Fruit fly (Drosophila melanogaster) whole organism, embryonic: ENCODE data around the gene beat-IIIc.

Experiments
- Asciz ChIP-seq: fragments of 200-800 bp; sonication (Bioruptor generic); optimal IDR thresholded peaks from 2 replicates; lab custom pipeline; 2017; ENCODE audit warnings: missing biosample characterization, mild to moderate bottlenecking, missing genetic modification characterization, missing genetic modification reagents
- Atf6 ChIP-seq: fragments of 200-800 bp; sonication (Bioruptor generic); IDR thresholded peaks from 2 replicates; pipeline ENCODE4 v1.3.6; 2022; ENCODE audit warnings: missing biosample characterization, missing genetic modification characterization
- Blimp-1 ChIP-seq: fragments of 200-800 bp; sonication (Bioruptor generic); optimal IDR thresholded peaks from 3 replicates; lab custom pipeline; 2018; ENCODE audit warnings: missing biosample characterization, missing genetic modification characterization, mild to moderate bottlenecking, moderate library complexity, missing genetic modification reagents
- CG12744 ChIP-seq: fragments of 200-800 bp; sonication (Bioruptor generic); optimal IDR thresholded peaks from 2 replicates; lab custom pipeline; 2016; ENCODE audit warnings: missing biosample characterization, missing genetic modification characterization
- CG13775 ChIP-seq: fragments of 200-800 bp; sonication (Bioruptor generic); optimal IDR thresholded peaks from 3 replicates; lab custom pipeline; 2017; ENCODE audit warnings: missing biosample characterization, mild to moderate bottlenecking, missing genetic modification characterization
- CG13894 ChIP-seq: fragments of 200-800 bp; sonication (Bioruptor generic); optimal IDR thresholded peaks from 3 replicates; lab custom pipeline; 2018; ENCODE audit warnings: missing biosample characterization, mild to moderate bottlenecking, missing genetic modification characterization, moderate library complexity
- CG14965 ChIP-seq: fragments of 200-800 bp; sonication (Bioruptor generic); optimal IDR thresholded peaks from 2 replicates; lab custom pipeline; 2016; ENCODE audit warnings: missing biosample characterization, missing genetic modification characterization, borderline replicate concordance
- CG15269 ChIP-seq: fragments of 200-800 bp; sonication (Bioruptor generic); optimal IDR thresholded peaks from 2 replicates; lab custom pipeline; 2018; ENCODE audit warnings: missing biosample characterization, mild to moderate bottlenecking, missing genetic modification characterization, moderate library complexity
- CG30431 ChIP-seq: fragments of 200-800 bp; sonication (Bioruptor generic); optimal IDR thresholded peaks from 2 replicates; lab custom pipeline; 2017; ENCODE audit warnings: missing biosample characterization, missing genetic modification characterization
- CG3995 ChIP-seq: fragments of 200-800 bp; sonication (Bioruptor generic); optimal IDR thresholded peaks from 3 replicates; lab custom pipeline; 2016; ENCODE audit warnings: missing biosample characterization, missing genetic modification characterization
- CG4282 ChIP-seq: fragments of 200-800 bp; sonication (Bioruptor generic); optimal IDR thresholded peaks from 2 replicates; lab custom pipeline; 2016; ENCODE audit warnings: missing biosample characterization, missing genetic modification characterization
- CG6791 ChIP-seq: fragments of 200-800 bp; sonication (Bioruptor generic); IDR thresholded peaks from 3 replicates; pipeline ENCODE4 v1.3.6; 2022; ENCODE audit warnings: missing biosample characterization, missing genetic modification characterization; ENCODE audit not compliant: partially characterized antibody
- CG6813 ChIP-seq: fragments of 200-800 bp; sonication (Bioruptor generic); optimal IDR thresholded peaks from 2 replicates; lab custom pipeline; 2017; ENCODE audit warnings: missing biosample characterization, missing genetic modification characterization, mild to moderate bottlenecking, moderate library complexity, missing genetic modification reagents
- CG7745 ChIP-seq: fragments of 200-800 bp; sonication (Bioruptor generic); optimal IDR thresholded peaks from 2 replicates; lab custom pipeline; 2018; ENCODE audit warnings: missing biosample characterization, mild to moderate bottlenecking, missing genetic modification characterization, moderate library complexity
- Deaf1 ChIP-seq: fragments of 200-800 bp; optimal IDR thresholded peaks from 3 replicates; lab custom pipeline; 2019; ENCODE audit warnings: missing biosample characterization, mild to moderate bottlenecking, missing genetic modification characterization, moderate library complexity
- Dfd ChIP-seq, 2 experiments: fragments of >200 bp; optimal IDR thresholded peaks; 2 replicates each; lab custom pipeline; 2017; ENCODE audit warnings: missing biosample characterization in 2 of 2, missing genetic modification characterization in 2 of 2
- E2f2 ChIP-seq: fragments of 200-800 bp; sonication (Bioruptor generic); IDR thresholded peaks from 2 replicates; pipeline ENCODE4 v1.3.6; 2022; ENCODE audit warnings: missing biosample characterization, missing genetic modification characterization
- Gug ChIP-seq: fragments of 200-800 bp; sonication (Bioruptor generic); IDR thresholded peaks from 4 replicates; pipeline ENCODE4 v1.3.6; 2022; ENCODE audit warnings: missing biosample characterization, missing genetic modification characterization
- HLH4C ChIP-seq: fragments of 200-800 bp; sonication (Bioruptor generic); IDR thresholded peaks from 3 replicates; pipeline ENCODE4 v1.3.6; 2022; ENCODE audit warnings: missing biosample characterization, missing genetic modification characterization; ENCODE audit not compliant: partially characterized antibody
- Jarid2 ChIP-seq: fragments of 200-800 bp; sonication (Bioruptor generic); optimal IDR thresholded peaks from 3 replicates; lab custom pipeline; 2017; ENCODE audit warnings: mild to moderate bottlenecking, missing biosample characterization, missing genetic modification reagents, missing genetic modification characterization
- Lpt ChIP-seq: fragments of >200 bp; optimal IDR thresholded peaks from 2 replicates; lab custom pipeline; 2018; ENCODE audit warnings: missing biosample characterization, missing genetic modification characterization
- MESR4 ChIP-seq: fragments of 200-800 bp; sonication (Bioruptor generic); optimal IDR thresholded peaks from 2 replicates; lab custom pipeline; 2018; ENCODE audit warnings: missing biosample characterization, mild to moderate bottlenecking, missing genetic modification characterization, moderate library complexity
- Med ChIP-seq: fragments of 200-800 bp; sonication (Bioruptor generic); peaks from one replicate; lab custom pipeline; 2016; ENCODE audit warnings: missing biosample characterization, missing genetic modification characterization, mild to moderate bottlenecking, inconsistent platforms, moderate library complexity
- NC2α ChIP-seq: fragments of 200-800 bp; sonication (Bioruptor generic); optimal IDR thresholded peaks from 2 replicates; lab custom pipeline; 2016; ENCODE audit warnings: missing biosample characterization, missing genetic modification characterization
- Oli ChIP-seq: fragments of 200-800 bp; sonication (Bioruptor generic); optimal IDR thresholded peaks from 2 replicates; lab custom pipeline; 2018; ENCODE audit warnings: missing biosample characterization, mild to moderate bottlenecking, missing genetic modification characterization, moderate library complexity
- Rx ChIP-seq: fragments of 200-800 bp; sonication (Bioruptor generic); IDR thresholded peaks from 2 replicates; pipeline ENCODE4 v1.3.6; 2022; ENCODE audit warnings: missing biosample characterization, missing genetic modification characterization
- Sin3A ChIP-seq: fragments of >200 bp; optimal IDR thresholded peaks from 2 replicates; lab custom pipeline; 2018
- Taf1 ChIP-seq: fragments of 200-800 bp; sonication (Bioruptor generic); IDR thresholded peaks from 2 replicates; pipeline ENCODE4 v1.3.6; 2022; ENCODE audit warnings: missing biosample characterization, missing genetic modification characterization
- YL-1 ChIP-seq: fragments of 200-800 bp; sonication (Bioruptor generic); optimal IDR thresholded peaks from 3 replicates; lab custom pipeline; 2017; ENCODE audit warnings: missing biosample characterization, mild to moderate bottlenecking, missing genetic modification characterization
- ato ChIP-seq: fragments of 200-800 bp; sonication (Bioruptor generic); IDR thresholded peaks from 2 replicates; pipeline ENCODE4 v1.3.6; 2022; ENCODE audit warnings: missing biosample characterization, missing genetic modification characterization; ENCODE audit not compliant: partially characterized antibody
- bcd ChIP-seq: fragments of 200-800 bp; sonication (Bioruptor generic); optimal IDR thresholded peaks from 2 replicates; lab custom pipeline; 2017; ENCODE audit warnings: missing biosample characterization, mild to moderate bottlenecking, missing genetic modification characterization
- bsh ChIP-seq, 2 experiments: fragments of 200-800 bp; sonication (Bioruptor generic); optimal IDR thresholded peaks; 2 replicates each; lab custom pipeline; 2017 to 2018; ENCODE audit warnings: mild to moderate bottlenecking in 2 of 2, missing biosample characterization in 2 of 2, missing genetic modification characterization in 2 of 2, moderate library complexity in 1 of 2
- caup ChIP-seq: fragments of 200-800 bp; sonication (Bioruptor generic); optimal IDR thresholded peaks from 3 replicates; lab custom pipeline; 2017; ENCODE audit warnings: missing biosample characterization, mild to moderate bottlenecking, missing genetic modification characterization, moderate library complexity; ENCODE audit not compliant: severe bottlenecking
- chif ChIP-seq, 2 experiments: fragments of 200-800 bp; sonication (Bioruptor generic); optimal IDR thresholded peaks; 3 replicates each; lab custom pipeline; 2016; ENCODE audit warnings: missing biosample characterization in 2 of 2, missing genetic modification characterization in 2 of 2
- ci ChIP-seq: fragments of 200-800 bp; sonication (Bioruptor generic); IDR thresholded peaks from 3 replicates; pipeline ENCODE4 v1.3.6; 2022; ENCODE audit warnings: missing biosample characterization, missing genetic modification characterization
- en ChIP-seq: fragments of 200-800 bp; sonication (Bioruptor generic); optimal IDR thresholded peaks from 2 replicates; lab custom pipeline; 2016; ENCODE audit warnings: missing biosample characterization, missing genetic modification characterization
- gce ChIP-seq: fragments of 200-800 bp; sonication (Bioruptor generic); IDR thresholded peaks from 3 replicates; pipeline ENCODE4 v1.3.6; 2022; ENCODE audit warnings: missing biosample characterization, missing genetic modification characterization
- gfzf ChIP-seq: fragments of 200-800 bp; sonication (Bioruptor generic); optimal IDR thresholded peaks from 2 replicates; lab custom pipeline; 2016; ENCODE audit warnings: missing biosample characterization, mild to moderate bottlenecking, missing genetic modification characterization, moderate library complexity
- hth ChIP-seq: fragments of >200 bp; optimal IDR thresholded peaks from 2 replicates; lab custom pipeline; 2017; ENCODE audit warnings: inconsistent platforms
- inv ChIP-seq: fragments of 200-800 bp; sonication (Bioruptor generic); IDR thresholded peaks from 2 replicates; pipeline ENCODE4 v1.3.6; 2022; ENCODE audit warnings: missing biosample characterization, missing genetic modification characterization; ENCODE audit not compliant: partially characterized antibody
- lbe ChIP-seq: fragments of 200-800 bp; sonication (Bioruptor generic); optimal IDR thresholded peaks from 2 replicates; lab custom pipeline; 2016; ENCODE audit warnings: missing biosample characterization, mild to moderate bottlenecking, missing genetic modification characterization
- p53 ChIP-seq: fragments of 200-800 bp; sonication (Bioruptor generic); optimal IDR thresholded peaks from 2 replicates; lab custom pipeline; 2016; ENCODE audit warnings: missing biosample characterization, missing genetic modification characterization
- pnt ChIP-seq: fragments of 200-800 bp; sonication (Bioruptor generic); optimal IDR thresholded peaks from 3 replicates; lab custom pipeline; 2016; ENCODE audit warnings: missing biosample characterization, missing genetic modification characterization
- prd ChIP-seq, 3 experiments: fragments of >200 bp in 2 of 3; fragments of 200-800 bp in 1 of 3; sonication (Bioruptor generic) in 1 of 3; optimal IDR thresholded peaks in 2 of 3; IDR thresholded peaks in 1 of 3; 2 replicates in 2 of 3; 3 replicates in 1 of 3; pipeline versions ENCODE4 v1.3.6 to Lab custom; 2017 to 2022; ENCODE audit warnings: missing biosample characterization in 1 of 3, missing genetic modification characterization in 1 of 3
- sug ChIP-seq: fragments of 200-800 bp; optimal IDR thresholded peaks from 2 replicates; lab custom pipeline; 2019; ENCODE audit warnings: missing biosample characterization, mild to moderate bottlenecking, missing genetic modification characterization, moderate library complexity
- trem ChIP-seq: fragments of 200-800 bp; optimal IDR thresholded peaks from 3 replicates; lab custom pipeline; 2019; ENCODE audit warnings: missing biosample characterization, mild to moderate bottlenecking, missing genetic modification characterization, moderate library complexity
- unc-4 ChIP-seq: fragments of 200-800 bp; sonication (Bioruptor generic); IDR thresholded peaks from 2 replicates; pipeline ENCODE4 v1.3.6; 2022; ENCODE audit warnings: missing biosample characterization, missing genetic modification characterization; ENCODE audit not compliant: partially characterized antibody
- vfl ChIP-seq: fragments of 200-800 bp; sonication (Bioruptor generic); optimal IDR thresholded peaks from 2 replicates; lab custom pipeline; 2016; ENCODE audit warnings: missing biosample characterization, missing genetic modification characterization
- zf30C ChIP-seq: fragments of 200-800 bp; sonication (Bioruptor generic); optimal IDR thresholded peaks from 3 replicates; lab custom pipeline; 2018; ENCODE audit warnings: missing biosample characterization, mild to moderate bottlenecking, missing genetic modification characterization
- zfh1 ChIP-seq: fragments of 200-800 bp; sonication (Bioruptor generic); IDR thresholded peaks from 3 replicates; pipeline ENCODE4 v1.3.6; 2022; ENCODE audit warnings: missing biosample characterization, missing genetic modification characterization

Gene beat-IIIc

DNA sequence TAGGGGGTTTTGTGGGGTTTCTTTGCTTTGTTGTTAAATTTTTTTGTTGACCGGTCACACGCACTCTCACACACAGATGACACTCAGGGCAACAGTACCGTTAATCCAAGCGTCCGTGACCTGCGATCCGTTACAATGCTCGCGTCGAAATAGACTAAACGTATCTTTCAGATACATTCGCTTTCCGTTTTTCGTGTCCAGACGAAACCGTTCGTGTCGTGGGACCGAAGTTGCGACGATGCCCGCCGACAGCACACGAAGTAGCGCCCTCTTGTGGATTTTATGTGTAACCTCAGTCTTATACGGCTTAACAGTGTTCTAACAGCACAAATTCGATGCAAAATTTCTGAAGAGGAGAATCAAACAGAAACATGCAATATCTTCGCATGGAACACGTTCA lies at the start of gene beat-IIIc (continued):
- no peak for TF ChIP-seq CG14965 (GFP tag; lab: Kevin White, UChicago)
- TF ChIP-seq chif (GFP tag; optimal IDR thresholded peaks at IDR 0.05; lab: Kevin White, UChicago), result peak; percentile 1 to 26
- TF ChIP-seq YL-1 (GFP tag; lab: Kevin White, UChicago), result no peak
- TF ChIP-seq en (GFP tag; lab: Kevin White, UChicago), result no peak
- TF ChIP-seq Jarid2, result peak; percentile 94
- peak; percentile 38; the same call in 1 of the 3 replicates for TF ChIP-seq gce (GFP tag; lab: Robert Waterston, UW)
- peak; percentile 100 for TF ChIP-seq Deaf1
- TF ChIP-seq NC2α (GFP tag; lab: Kevin White, UChicago), result no peak
- peak; percentile 20 for TF ChIP-seq CG13894 (tag; lab: Kevin White, UChicago)
- TF ChIP-seq prd (optimal IDR thresholded peaks at IDR 0.05; lab: Kevin White, UChicago), result no peak
- TF ChIP-seq prd (GFP tag; IDR thresholded peaks at IDR 0.05; lab: Robert Waterston, UW), result peak; percentile 32; the same call in 1 of the 3 replicates
- no peak for TF ChIP-seq vfl (GFP tag; lab: Kevin White, UChicago)
- no peak for TF ChIP-seq Atf6 (GFP tag; lab: Robert Waterston, UW)
- TF ChIP-seq p53 (GFP tag; lab: Kevin White, UChicago), result peak; percentile 42
- 0 out of 2 replicates have a peak, but pooled peaks have one; percentile 18 for TF ChIP-seq E2f2 (GFP tag; lab: Robert Waterston, UW)
- TF ChIP-seq CG6813 (GFP tag; lab: Kevin White, UChicago), result no peak
- TF ChIP-seq MESR4 (GFP tag; lab: Kevin White, UChicago), result no peak
- TF ChIP-seq lbe (GFP tag; lab: Kevin White, UChicago), result no peak
- TF ChIP-seq Dfd (GFP tag; optimal IDR thresholded peaks at IDR 0.05; lab: Kevin White, UChicago), result no peak
- no peak for TF ChIP-seq gfzf (GFP tag; lab: Kevin White, UChicago)
- TF ChIP-seq Oli (tag; lab: Kevin White, UChicago), result no peak
- no peak for TF ChIP-seq CG15269 (tag; lab: Kevin White, UChicago)
- TF ChIP-seq Blimp-1 (GFP tag; lab: Kevin White, UChicago), result peak; percentile 38
- no peak for TF ChIP-seq unc-4 (GFP tag; lab: Robert Waterston, UW)
- no peak for TF ChIP-seq inv (GFP tag; lab: Robert Waterston, UW)
- TF ChIP-seq Sin3A (lab: Kevin White, UChicago), result no peak
- peak; percentile 35; the same call in 1 of the 3 replicates for TF ChIP-seq zfh1 (GFP tag; lab: Robert Waterston, UW)
- no peak for TF ChIP-seq Asciz (GFP tag; lab: Kevin White, UChicago)
- TF ChIP-seq CG4282 (GFP tag; lab: Kevin White, UChicago), result no peak
- TF ChIP-seq CG12744 (GFP tag; lab: Kevin White, UChicago), result no peak
- TF ChIP-seq HLH4C (GFP tag; lab: Robert Waterston, UW), result no peak
- peak; percentile 52; the same call in 2 of the 3 replicates for TF ChIP-seq CG6791 (GFP tag; lab: Robert Waterston, UW)
- no peak for TF ChIP-seq bcd
- no peak for TF ChIP-seq CG7745 (tag; lab: Kevin White, UChicago)
- TF ChIP-seq ci (GFP tag; lab: Robert Waterston, UW), result peak; percentile 82; the same call in 2 of the 3 replicates
- TF ChIP-seq bsh (GFP tag; optimal IDR thresholded peaks at IDR 0.05; lab: Kevin White, UChicago), result peak in 1 of 2 experiments; percentile 26
- TF ChIP-seq pnt (GFP tag; lab: Kevin White, UChicago), result no peak
- no peak for TF ChIP-seq caup
- no peak for TF ChIP-seq Gug (GFP tag; lab: Robert Waterston, UW)
- TF ChIP-seq hth (lab: Kevin White, UChicago), result no peak
- TF ChIP-seq sug (tag; lab: Kevin White, UChicago), result no peak
- TF ChIP-seq zf30C (GFP tag; lab: Kevin White, UChicago), result peak; percentile 17
- TF ChIP-seq CG13775 (GFP tag; lab: Kevin White, UChicago), result no peak
- peak; percentile 4; the same call in 1 of the 2 replicates for TF ChIP-seq Rx (GFP tag; lab: Robert Waterston, UW)
- no peak for TF ChIP-seq Taf1 (GFP tag; lab: Robert Waterston, UW)
- no peak for TF ChIP-seq CG30431
- TF ChIP-seq Med (GFP tag; lab: Kevin White, UChicago), result peak; percentile 83
- no peak for TF ChIP-seq CG3995
- TF ChIP-seq ato, result no peak
- no peak for TF ChIP-seq Lpt (GFP tag; lab: Kevin White, UChicago)
- peak; percentile 2 for TF ChIP-seq trem (tag; lab: Kevin White, UChicago)
